Worm (Caenorhabditis elegans): ENCODE results near the gene dmsr-9.

dmsr-9 gene

ce11 chrV:6783044-6783625 lies 16.3 kb downstream of the dmsr-9 start:
- TF ChIP-seq ztf-1 (GFP tag; conservative IDR thresholded peaks at IDR 0.05) (no peak), nhr-21 (tag; optimal IDR thresholded peaks at IDR 0.05) (no peak), elt-1 (tag; optimal IDR thresholded peaks at IDR 0.05) (no peak), aly-2 (tag; optimal IDR thresholded peaks at IDR 0.05) (no peak)

ce11 chrV:6782260-6782659 lies 17.2 kb downstream of the dmsr-9 start:
- no peak for TF ChIP-seq peb-1 (tag; optimal IDR thresholded peaks at IDR 0.05)
- no peak for TF ChIP-seq nhr-23 (tag; optimal IDR thresholded peaks at IDR 0.05)
- no peak for TF ChIP-seq Y55F3AM.14 (GFP tag; optimal IDR thresholded peaks at IDR 0.05)
- no peak for TF ChIP-seq elt-3 (tag; optimal IDR thresholded peaks at IDR 0.05)
- TF ChIP-seq lin-13 (GFP tag; optimal IDR thresholded peaks at IDR 0.05), result no peak
- TF ChIP-seq snpc-4 (tag; optimal IDR thresholded peaks at IDR 0.05), result no peak
- TF ChIP-seq mdl-1 (tag; optimal IDR thresholded peaks at IDR 0.05), result no peak

- no peak for TF ChIP-seq ztf-11 (tag; optimal IDR thresholded peaks at IDR 0.05)
- no peak for TF ChIP-seq nhr-21 (tag; optimal IDR thresholded peaks at IDR 0.05)
- no peak for TF ChIP-seq snpc-4 (tag; optimal IDR thresholded peaks at IDR 0.05)
- no peak for TF ChIP-seq nhr-129 (tag; optimal IDR thresholded peaks at IDR 0.05)
- no peak for TF ChIP-seq ZK546.5 (tag; optimal IDR thresholded peaks at IDR 0.05)
- no peak for TF ChIP-seq Y55F3AM.14 (GFP tag; optimal IDR thresholded peaks at IDR 0.05)
- TF ChIP-seq nhr-77 (tag; optimal IDR thresholded peaks at IDR 0.05), result no peak
- no peak for TF ChIP-seq nhr-6 (tag; optimal IDR thresholded peaks at IDR 0.05)
Measured at ce11 chrV:6780676-6781075, 18.8 kb downstream of the dmsr-9 start.

- TF ChIP-seq ztf-4 (tag; optimal IDR thresholded peaks at IDR 0.05), result no peak
Measured at ce11 chrV:6780166-6780565, 19.3 kb downstream of the dmsr-9 start, which contains the start of gene ZC404.15. TSS of gene ZC404.15 (plus strand) at chrV:6780466.

ce11 chrV:6778457-6778856 lies 21.0 kb downstream of the dmsr-9 start:
- TF ChIP-seq elt-3 (tag; optimal IDR thresholded peaks at IDR 0.05) (no peak), nhr-11 (tag; optimal IDR thresholded peaks at IDR 0.05) (no peak), nhr-23 (tag; optimal IDR thresholded peaks at IDR 0.05) (no peak), unc-55 (GFP tag; optimal IDR thresholded peaks at IDR 0.05) (no peak), crh-2 (tag; optimal IDR thresholded peaks at IDR 0.05) (no peak), alr-1 (tag; optimal IDR thresholded peaks at IDR 0.05) (no peak), lin-13 (GFP tag; optimal IDR thresholded peaks at IDR 0.05) (no peak), C34F6.9 (tag; optimal IDR thresholded peaks at IDR 0.05) (no peak), ZK546.5 (tag; optimal IDR thresholded peaks at IDR 0.05) (no peak), ceh-82 (tag; optimal IDR thresholded peaks at IDR 0.05) (no peak), unc-62 (GFP tag; optimal IDR thresholded peaks at IDR 0.05) (no peak), nhr-21 (tag; optimal IDR thresholded peaks at IDR 0.05) (no peak), elt-1 (tag; optimal IDR thresholded peaks at IDR 0.05) (no peak), lin-39 (tag; optimal IDR thresholded peaks at IDR 0.05) (no peak), fos-1 (tag; optimal IDR thresholded peaks at IDR 0.05) (no peak), nhr-10 (tag; optimal IDR thresholded peaks at IDR 0.05) (no peak), nhr-6 (tag; optimal IDR thresholded peaks at IDR 0.05) (no peak), skn-1 (tag; optimal IDR thresholded peaks at IDR 0.05) (no peak), ztf-4 (tag; optimal IDR thresholded peaks at IDR 0.05) (no peak), sma-9 (GFP tag; optimal IDR thresholded peaks at IDR 0.05) (no peak), sma-9 (tag; optimal IDR thresholded peaks at IDR 0.05) (no peak)

- no peak for TF ChIP-seq nhr-11 (tag; optimal IDR thresholded peaks at IDR 0.05)
- no peak for TF ChIP-seq ama-1 (optimal IDR thresholded peaks at IDR 0.05)
- no peak for TF ChIP-seq egl-27 (tag; optimal IDR thresholded peaks at IDR 0.05)
- TF ChIP-seq nhr-23 (tag; optimal IDR thresholded peaks at IDR 0.05), result no peak
- TF ChIP-seq ZK546.5 (tag; optimal IDR thresholded peaks at IDR 0.05), result no peak
- no peak for TF ChIP-seq mbf-1 (tag; optimal IDR thresholded peaks at IDR 0.05)
- no peak for TF ChIP-seq zag-1 (tag; optimal IDR thresholded peaks at IDR 0.05)
- no peak for TF ChIP-seq blmp-1 (tag; optimal IDR thresholded peaks at IDR 0.05; ENCODE audit: insufficient read depth)
- TF ChIP-seq nhr-10 (tag; optimal IDR thresholded peaks at IDR 0.05), result no peak
- TF ChIP-seq mab-5 (tag; optimal IDR thresholded peaks at IDR 0.05), result no peak
- no peak for TF ChIP-seq nhr-237 (tag; optimal IDR thresholded peaks at IDR 0.05)
- TF ChIP-seq peb-1 (tag; optimal IDR thresholded peaks at IDR 0.05), result no peak
- TF ChIP-seq elt-1 (tag; optimal IDR thresholded peaks at IDR 0.05), result no peak
- TF ChIP-seq sma-9 (GFP tag; optimal IDR thresholded peaks at IDR 0.05), result no peak
- no peak for TF ChIP-seq sma-9 (tag; optimal IDR thresholded peaks at IDR 0.05)
- TF ChIP-seq ceh-82 (tag; optimal IDR thresholded peaks at IDR 0.05), result no peak
- no peak for TF ChIP-seq nhr-77 (tag; optimal IDR thresholded peaks at IDR 0.05)
- TF ChIP-seq Y55F3AM.14 (GFP tag; optimal IDR thresholded peaks at IDR 0.05), result no peak
- TF ChIP-seq gmeb-1 (tag; optimal IDR thresholded peaks at IDR 0.05), result no peak
- TF ChIP-seq alr-1 (tag; optimal IDR thresholded peaks at IDR 0.05), result no peak
Measured at ce11 chrV:6775708-6776107, 23.8 kb downstream of the dmsr-9 start, which contains the start of gene srh-28. TSS of gene srh-28 (minus strand) at chrV:6775808.
